Worm (Caenorhabditis elegans) whole organism, L2 larva: Measurements from ENCODE around the gene nfya-1.

Experiments
- alr-1 ChIP-seq: fragments of 150-350 bp; optimal IDR thresholded peaks from 2 replicates; lab custom pipeline; 2014; ENCODE audit warnings: missing biosample characterization, missing genetic modification characterization
- ama-1 ChIP-seq: fragments of 150-350 bp; optimal IDR thresholded peaks from 2 replicates; lab custom pipeline; 2018; ENCODE audit warnings: inconsistent platforms
- ceh-82 ChIP-seq: fragments of 150-350 bp; optimal IDR thresholded peaks from 2 replicates; lab custom pipeline; 2014; ENCODE audit warnings: missing biosample characterization, missing genetic modification characterization
- fos-1 ChIP-seq: fragments of 150-350 bp; optimal IDR thresholded peaks from 2 replicates; lab custom pipeline; 2014; ENCODE audit warnings: missing biosample characterization, missing genetic modification characterization
- lin-39 ChIP-seq: fragments of 150-350 bp; optimal IDR thresholded peaks from 2 replicates; lab custom pipeline; 2014; ENCODE audit warnings: missing biosample characterization, missing genetic modification reagents, missing genetic modification characterization
- mdl-1 ChIP-seq, 2 experiments: fragments of 150-350 bp in 1 of 2; sonication (generic microtip) in 1 of 2; optimal IDR thresholded peaks; 2 replicates each; lab custom pipeline; 2017; ENCODE audit warnings: missing biosample characterization in 2 of 2, missing genetic modification characterization in 2 of 2
- unc-62 ChIP-seq: fragments of 150-350 bp; optimal IDR thresholded peaks from 2 replicates; lab custom pipeline; 2014; ENCODE audit warnings: missing biosample characterization, missing genetic modification reagents, missing genetic modification characterization
- zag-1 ChIP-seq: fragments of 150-350 bp; optimal IDR thresholded peaks from 2 replicates; lab custom pipeline; 2014; ENCODE audit warnings: missing biosample characterization, missing genetic modification characterization
- ztf-4 ChIP-seq: fragments of 150-350 bp; optimal IDR thresholded peaks from 2 replicates; lab custom pipeline; 2014; ENCODE audit warnings: missing biosample characterization, missing genetic modification characterization

- TF ChIP-seq lin-39 (tag; lab: Kevin White, UChicago) (no peak), unc-62 (GFP tag; lab: Kevin White, UChicago) (no peak), fos-1 (tag; lab: Kevin White, UChicago) (no peak), ztf-4 (tag; lab: Kevin White, UChicago) (no peak), mdl-1 (tag; optimal IDR thresholded peaks at IDR 0.05; lab: Kevin White, UChicago) (no peak), ama-1 (no peak), zag-1 (tag; lab: Kevin White, UChicago) (no peak), ceh-82 (no peak), alr-1 (tag; lab: Kevin White, UChicago) (no peak)
These were observed 49.9 kb downstream of the nfya-1 start for ce11 chrX:11896708-11897107.
